Worm (Caenorhabditis elegans) whole organism, L2 larva: Measurements from ENCODE around the gene nphp-1.
A peak's percentile ranks its signal among the peaks of the same experiment; 100 is the strongest.

Experiments
- C34F6.9 ChIP-seq: fragments of 150-350 bp; optimal IDR thresholded peaks from 2 replicates; lab custom pipeline; 2014; ENCODE audit warnings: missing biosample characterization, missing genetic modification characterization
- R02D3.7 ChIP-seq: fragments of 150-350 bp; optimal IDR thresholded peaks from 2 replicates; lab custom pipeline; 2014; ENCODE audit warnings: missing biosample characterization, missing genetic modification characterization
- Y55F3AM.14 ChIP-seq: fragments of 200-800 bp; sonication (Bioruptor generic); optimal IDR thresholded peaks from 2 replicates; lab custom pipeline; 2018; ENCODE audit warnings: mild to moderate bottlenecking, missing genetic modification characterization, missing compliant biosample characterization
- ZK546.5 ChIP-seq: sonication (generic microtip); optimal IDR thresholded peaks from 2 replicates; lab custom pipeline; 2017; ENCODE audit warnings: missing biosample characterization, missing genetic modification characterization
- aly-2 ChIP-seq: fragments of 150-350 bp; optimal IDR thresholded peaks from 2 replicates; lab custom pipeline; 2014; ENCODE audit warnings: missing biosample characterization, missing genetic modification characterization
- ama-1 ChIP-seq: fragments of 150-350 bp; optimal IDR thresholded peaks from 2 replicates; lab custom pipeline; 2018; ENCODE audit warnings: inconsistent platforms
- blmp-1 ChIP-seq: sonication (generic microtip); optimal IDR thresholded peaks from 2 replicates; lab custom pipeline; 2017; ENCODE audit warnings: missing genetic modification characterization, mild to moderate bottlenecking, missing compliant biosample characterization, antibody characterized with exemption, moderate library complexity; ENCODE audit not compliant: insufficient read depth
- ceh-16 ChIP-seq: fragments of 150-350 bp; optimal IDR thresholded peaks from 2 replicates; lab custom pipeline; 2014; ENCODE audit warnings: missing biosample characterization, missing genetic modification characterization
- ceh-82 ChIP-seq: fragments of 150-350 bp; optimal IDR thresholded peaks from 2 replicates; lab custom pipeline; 2014; ENCODE audit warnings: missing biosample characterization, missing genetic modification characterization
- crh-2 ChIP-seq: sonication (generic microtip); optimal IDR thresholded peaks from 2 replicates; lab custom pipeline; 2017; ENCODE audit warnings: missing biosample characterization, missing genetic modification characterization
- dmd-4 ChIP-seq: sonication (generic microtip); optimal IDR thresholded peaks from 2 replicates; lab custom pipeline; 2017; ENCODE audit warnings: missing biosample characterization, missing genetic modification characterization
- egl-27 ChIP-seq: sonication (generic microtip); optimal IDR thresholded peaks from 3 replicates; lab custom pipeline; 2017; ENCODE audit warnings: missing biosample characterization, missing genetic modification reagents, missing genetic modification characterization
- elt-3 ChIP-seq: sonication (generic microtip); optimal IDR thresholded peaks from 2 replicates; lab custom pipeline; 2017; ENCODE audit warnings: missing biosample characterization, missing genetic modification characterization
- fos-1 ChIP-seq: fragments of 150-350 bp; optimal IDR thresholded peaks from 2 replicates; lab custom pipeline; 2014; ENCODE audit warnings: missing biosample characterization, missing genetic modification characterization
- lin-11 ChIP-seq: fragments of 150-350 bp; sonication (generic microtip); optimal IDR thresholded peaks from 2 replicates; lab custom pipeline; 2014; ENCODE audit warnings: missing biosample characterization, missing genetic modification characterization, inconsistent platforms, mixed read lengths
- lin-13 ChIP-seq: fragments of 150-350 bp; optimal IDR thresholded peaks from 2 replicates; lab custom pipeline; 2014; ENCODE audit warnings: missing biosample characterization, missing genetic modification reagents, missing genetic modification characterization
- lin-39 ChIP-seq: fragments of 150-350 bp; optimal IDR thresholded peaks from 2 replicates; lab custom pipeline; 2014; ENCODE audit warnings: missing biosample characterization, missing genetic modification reagents, missing genetic modification characterization
- lsy-2 ChIP-seq, 2 experiments: fragments of 150-350 bp in 1 of 2; sonication (generic microtip) in 1 of 2; optimal IDR thresholded peaks; 2 replicates each; lab custom pipeline; 2014 to 2017; ENCODE audit warnings: missing biosample characterization in 2 of 2, missing genetic modification characterization in 2 of 2
- mbf-1 ChIP-seq: sonication (generic microtip); optimal IDR thresholded peaks from 2 replicates; lab custom pipeline; 2017; ENCODE audit warnings: missing biosample characterization, missing genetic modification characterization
- nhr-11 ChIP-seq: fragments of 150-350 bp; optimal IDR thresholded peaks from 2 replicates; lab custom pipeline; 2014; ENCODE audit warnings: missing biosample characterization, missing genetic modification characterization
- nhr-12 ChIP-seq: fragments of 150-350 bp; optimal IDR thresholded peaks from 2 replicates; lab custom pipeline; 2014; ENCODE audit warnings: missing biosample characterization, missing genetic modification characterization
- nhr-129 ChIP-seq: fragments of 150-350 bp; optimal IDR thresholded peaks from 2 replicates; lab custom pipeline; 2014; ENCODE audit warnings: missing biosample characterization, missing genetic modification characterization
- nhr-21 ChIP-seq: fragments of 150-350 bp; optimal IDR thresholded peaks from 2 replicates; lab custom pipeline; 2014; ENCODE audit warnings: missing biosample characterization, missing genetic modification characterization
- nhr-23 ChIP-seq: fragments of 150-350 bp; optimal IDR thresholded peaks from 2 replicates; lab custom pipeline; 2014; ENCODE audit warnings: missing biosample characterization, missing genetic modification reagents, missing genetic modification characterization
- nhr-237 ChIP-seq: fragments of 150-350 bp; optimal IDR thresholded peaks from 2 replicates; lab custom pipeline; 2014; ENCODE audit warnings: missing biosample characterization, missing genetic modification characterization
- nhr-25 ChIP-seq: fragments of 150-350 bp; sonication (generic microtip); optimal IDR thresholded peaks from 3 replicates; lab custom pipeline; 2014; ENCODE audit warnings: missing biosample characterization, missing genetic modification characterization
- nhr-6 ChIP-seq: fragments of 150-350 bp; optimal IDR thresholded peaks from 2 replicates; lab custom pipeline; 2014; ENCODE audit warnings: missing biosample characterization, missing genetic modification characterization
- nhr-77 ChIP-seq: fragments of 150-350 bp; optimal IDR thresholded peaks from 2 replicates; lab custom pipeline; 2014; ENCODE audit warnings: missing biosample characterization, missing genetic modification characterization
- peb-1 ChIP-seq: fragments of 150-350 bp; optimal IDR thresholded peaks from 2 replicates; lab custom pipeline; 2014; ENCODE audit warnings: missing biosample characterization, missing genetic modification characterization
- sem-4 ChIP-seq: fragments of 150-350 bp; optimal IDR thresholded peaks from 2 replicates; lab custom pipeline; 2014; ENCODE audit warnings: missing biosample characterization, missing genetic modification reagents, missing genetic modification characterization
- skn-1 ChIP-seq: sonication (generic microtip); optimal IDR thresholded peaks from 2 replicates; lab custom pipeline; 2017; ENCODE audit warnings: missing biosample characterization, missing genetic modification characterization
- sma-3 ChIP-seq: sonication (generic microtip); optimal IDR thresholded peaks from 2 replicates; lab custom pipeline; 2016; ENCODE audit warnings: missing genetic modification reagents, missing genetic modification characterization, missing compliant biosample characterization
- sma-9 ChIP-seq, 2 experiments: fragments of 150-350 bp in 1 of 2; sonication (generic microtip) in 1 of 2; optimal IDR thresholded peaks; 2 replicates each; lab custom pipeline; 2014 to 2016; ENCODE audit warnings: missing genetic modification characterization in 2 of 2, mild to moderate bottlenecking in 1 of 2, missing biosample characterization in 1 of 2, missing compliant biosample characterization in 1 of 2, missing genetic modification reagents in 1 of 2, moderate library complexity in 1 of 2
- snpc-4 ChIP-seq: fragments of 150-350 bp; optimal IDR thresholded peaks from 2 replicates; lab custom pipeline; 2014; ENCODE audit warnings: missing biosample characterization, missing genetic modification characterization
- unc-39 ChIP-seq: fragments of 150-350 bp; optimal IDR thresholded peaks from 2 replicates; lab custom pipeline; 2014; ENCODE audit warnings: missing biosample characterization, missing genetic modification characterization
- zag-1 ChIP-seq: fragments of 150-350 bp; optimal IDR thresholded peaks from 2 replicates; lab custom pipeline; 2014; ENCODE audit warnings: missing biosample characterization, missing genetic modification characterization
- ztf-1 ChIP-seq: fragments of 200-800 bp; sonication (Bioruptor generic); conservative IDR thresholded peaks from 2 replicates; pipeline ENCODE4 v1.3.6; 2022; ENCODE audit warnings: missing genetic modification characterization, missing compliant biosample characterization
- ztf-11 ChIP-seq: sonication (generic microtip); optimal IDR thresholded peaks from 2 replicates; lab custom pipeline; 2017; ENCODE audit warnings: missing biosample characterization, missing genetic modification characterization

Gene nphp-1

DNA sequence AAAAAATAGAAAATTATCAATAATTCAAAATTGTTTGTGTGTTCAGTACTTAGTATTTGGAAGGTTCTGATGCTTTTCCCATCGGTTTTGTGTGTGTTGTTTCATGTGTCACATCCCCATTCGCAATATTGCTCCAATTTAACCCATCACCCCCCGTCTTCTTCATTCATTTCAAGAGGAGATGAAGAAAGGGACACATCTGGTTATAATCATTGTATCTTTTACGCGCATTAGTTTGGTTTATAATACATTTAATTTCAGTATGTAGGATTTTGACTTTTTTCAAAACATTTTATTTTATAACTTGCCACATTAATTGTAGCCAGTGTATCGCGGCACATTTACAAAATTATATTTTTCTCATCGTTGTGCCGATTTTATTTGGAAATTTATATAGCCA, 28.1 kb upstream of the nphp-1 start:
- TF ChIP-seq nhr-129 (tag; lab: Kevin White, UChicago) (no peak), zag-1 (tag; lab: Kevin White, UChicago) (no peak), egl-27 (tag; lab: Kevin White, UChicago) (no peak), blmp-1 (tag; lab: Kevin White, UChicago) (no peak), nhr-11 (tag; lab: Kevin White, UChicago) (no peak), nhr-237 (no peak), peb-1 (tag; lab: Kevin White, UChicago) (no peak), R02D3.7 (no peak), snpc-4 (tag; lab: Kevin White, UChicago) (no peak), elt-3 (tag; lab: Kevin White, UChicago) (no peak), sma-3 (GFP tag; lab: Kevin White, UChicago) (no peak), ama-1 (lab: Kevin White, UChicago) (no peak), nhr-23 (no peak), nhr-6 (no peak), fos-1 (tag; lab: Kevin White, UChicago) (no peak), aly-2 (tag; lab: Kevin White, UChicago) (no peak)

DNA sequence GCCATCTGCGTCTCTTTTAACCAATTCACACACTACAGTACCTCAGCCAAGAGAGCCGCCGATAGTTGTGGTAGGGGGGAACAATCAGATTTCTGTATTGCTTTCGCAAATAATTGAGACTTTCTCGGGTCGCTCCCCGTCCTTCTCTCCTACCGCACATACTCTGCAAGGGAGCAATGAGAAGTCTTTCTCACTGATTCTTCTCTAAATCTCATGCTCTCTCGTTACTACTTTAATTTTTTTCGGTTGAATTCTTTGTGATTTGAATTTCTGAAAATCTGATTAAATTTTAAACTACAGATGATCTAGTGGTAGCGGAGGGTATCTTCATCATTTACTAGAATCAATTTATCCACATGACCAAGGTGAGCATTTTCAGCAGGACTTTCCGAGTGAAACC, 23.2 kb upstream of the nphp-1 start, which contains the start of gene ptb-1:
TSS of gene ptb-1 (plus strand) at position 301 of the 400 bp plus-strand sequence.
- TF ChIP-seq nhr-25 (tag; lab: Kevin White, UChicago), result no peak
- no peak for TF ChIP-seq peb-1 (tag; lab: Kevin White, UChicago)
- TF ChIP-seq nhr-12, result no peak
- no peak for TF ChIP-seq ZK546.5
- no peak for TF ChIP-seq ceh-82
- TF ChIP-seq nhr-11 (tag; lab: Kevin White, UChicago), result no peak
- TF ChIP-seq nhr-23, result no peak
- no peak for TF ChIP-seq nhr-77 (tag; lab: Kevin White, UChicago)
- no peak for TF ChIP-seq Y55F3AM.14 (GFP tag; lab: Kevin White, UChicago)
- no peak for TF ChIP-seq ztf-1 (GFP tag; lab: Robert Waterston, UW)
- TF ChIP-seq, all 48 proteins: peak for 0

DNA sequence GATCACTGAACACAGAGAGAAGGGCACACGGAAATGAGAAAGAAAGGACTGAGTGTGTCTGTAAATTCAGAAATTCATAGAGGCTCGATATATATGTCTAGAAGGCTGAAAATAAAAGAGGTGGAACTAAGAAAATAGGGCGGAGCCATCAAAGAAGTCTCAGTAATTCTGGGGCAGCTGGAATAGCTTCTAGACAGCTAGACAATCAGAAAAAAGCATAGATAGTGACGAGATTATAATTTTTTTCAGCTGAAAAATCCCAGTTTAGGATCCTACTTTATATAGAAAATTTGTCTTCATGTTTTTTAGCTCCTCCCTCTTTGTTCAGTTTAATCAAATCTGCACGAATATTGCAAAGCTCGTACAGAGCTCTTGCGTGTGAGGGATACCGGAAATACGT, 13.0 kb upstream of the nphp-1 start, which contains the start of gene D2089.3:
TSS of gene D2089.3 (minus strand) at position 101 of the 400 bp plus-strand sequence.
- TF ChIP-seq crh-2 (tag; lab: Kevin White, UChicago) (no peak), lin-11 (tag; lab: Kevin White, UChicago) (no peak)

DNA sequence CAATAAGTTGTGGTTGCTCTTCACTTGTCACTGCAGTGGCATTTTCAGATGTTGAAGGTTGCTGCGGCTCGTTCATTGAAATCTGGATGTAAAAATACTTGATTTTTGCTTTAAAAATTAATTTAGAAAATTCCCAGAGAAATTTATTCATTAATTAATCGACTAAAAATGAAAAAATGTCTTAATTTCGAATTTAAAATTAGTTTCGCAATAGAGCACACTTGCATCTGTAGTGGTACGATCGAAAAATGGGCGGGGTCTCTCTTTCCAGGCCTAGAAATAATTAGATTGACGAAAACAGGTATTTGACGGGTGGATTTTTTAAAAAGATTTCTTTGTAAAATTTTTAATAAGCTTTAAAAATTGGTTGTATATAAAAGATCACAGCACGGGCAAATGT, 10.6 kb upstream of the nphp-1 start, which contains the start of gene D2089.8:
TSS of gene D2089.8 (minus strand) at position 84 of the 400 bp plus-strand sequence.
- TF ChIP-seq C34F6.9 (tag; lab: Kevin White, UChicago) (peak; percentile 32), ceh-82 (no peak), lsy-2 (tag; optimal IDR thresholded peaks at IDR 0.05; lab: Kevin White, UChicago) (peak in 1 of 2 experiments; percentile 35)

DNA sequence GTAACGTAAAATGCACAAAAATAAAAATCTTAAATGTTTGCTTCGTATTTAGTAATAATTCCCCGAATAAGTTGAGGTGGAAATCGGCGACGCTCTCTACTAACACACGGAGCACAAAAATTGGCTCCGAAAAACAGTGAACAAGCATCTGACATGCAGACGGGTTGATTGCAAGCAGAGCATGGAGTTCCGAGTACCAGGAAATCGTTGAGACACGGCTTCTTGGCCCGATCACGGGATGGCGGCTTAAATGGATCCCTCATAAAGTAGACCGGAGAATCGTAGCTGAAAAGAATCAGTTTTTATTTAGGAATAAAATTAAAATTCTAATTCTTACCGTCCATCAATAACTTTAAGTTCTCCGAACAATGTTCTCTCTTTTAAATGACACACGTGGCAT, 10.2 kb upstream of the nphp-1 start:
- no peak for TF ChIP-seq blmp-1 (tag; lab: Kevin White, UChicago)
- TF ChIP-seq nhr-21, result no peak

DNA sequence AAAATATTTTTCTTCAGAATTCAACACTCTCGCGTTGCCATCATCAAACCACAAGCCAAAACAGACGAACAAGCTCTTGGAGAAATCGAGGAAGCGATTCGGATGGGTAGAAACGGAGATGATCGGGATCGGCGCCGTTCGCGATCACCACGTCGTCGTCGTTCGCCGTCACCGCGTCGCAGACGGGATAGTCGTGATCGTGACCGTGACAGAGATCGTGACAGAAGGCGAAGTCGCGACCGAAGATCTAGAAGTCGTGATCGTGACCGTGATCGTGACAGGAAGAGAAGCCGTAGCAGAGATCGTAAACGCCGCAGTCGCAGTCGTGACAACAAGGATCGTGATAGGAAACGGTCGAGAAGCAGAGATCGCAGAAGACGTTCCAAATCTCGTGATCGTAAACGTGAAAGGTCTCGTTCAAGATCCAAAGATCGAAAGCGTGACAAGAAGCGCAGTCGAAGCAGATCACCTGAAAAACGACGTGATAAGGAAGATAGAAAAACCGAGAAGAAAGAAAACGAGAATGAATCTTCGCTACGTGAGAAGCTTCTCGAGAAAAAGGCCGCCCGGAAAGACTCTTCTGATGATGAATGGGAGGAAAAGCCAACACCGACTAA, 9.5 kb upstream of the nphp-1 start:
- TF ChIP-seq nhr-21 (peak; percentile 18), sma-9 (GFP tag; optimal IDR thresholded peaks at IDR 0.05; lab: Kevin White, UChicago) (no peak), sma-9 (tag; optimal IDR thresholded peaks at IDR 0.05; lab: Kevin White, UChicago) (no peak), sma-3 (GFP tag; lab: Kevin White, UChicago) (no peak), mbf-1 (tag; lab: Kevin White, UChicago) (no peak)

DNA sequence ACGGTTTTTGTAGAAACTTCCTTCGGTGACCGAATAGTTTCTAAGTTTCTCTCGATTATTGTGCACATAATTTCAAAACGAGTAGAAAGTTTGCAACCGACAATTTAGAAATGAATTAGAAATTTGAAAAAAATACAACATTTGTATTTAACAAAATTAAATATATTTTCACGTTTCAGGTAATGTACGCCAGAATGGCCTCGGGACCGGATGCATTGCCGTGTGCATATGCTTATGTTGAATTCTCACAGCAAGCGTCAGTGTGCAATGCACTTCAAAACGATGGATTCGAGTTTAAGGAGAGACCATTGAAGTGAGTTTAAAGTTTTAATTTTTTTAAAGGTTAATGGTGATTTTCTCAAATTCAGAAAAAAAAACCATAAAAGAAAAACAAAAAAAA, 8.8 kb upstream of the nphp-1 start, which contains the start of gene marc-2:
TSS of gene marc-2 (minus strand) at position 101 of the 400 bp plus-strand sequence.
- no peak for TF ChIP-seq nhr-129 (tag; lab: Kevin White, UChicago)
- TF ChIP-seq snpc-4 (tag; lab: Kevin White, UChicago), result no peak
- TF ChIP-seq lin-39, result no peak
- TF ChIP-seq lin-13 (GFP tag; lab: Kevin White, UChicago), result no peak
- no peak for TF ChIP-seq Y55F3AM.14 (GFP tag; lab: Kevin White, UChicago)
- no peak for TF ChIP-seq sem-4 (tag; lab: Kevin White, UChicago)
- no peak for TF ChIP-seq unc-39
- no peak for TF ChIP-seq ceh-16
- no peak for TF ChIP-seq nhr-23
- TF ChIP-seq skn-1 (tag; lab: Kevin White, UChicago), result no peak
- TF ChIP-seq zag-1 (tag; lab: Kevin White, UChicago), result no peak
- no peak for TF ChIP-seq dmd-4
- TF ChIP-seq ceh-82, result no peak
- no peak for TF ChIP-seq ztf-1 (GFP tag; lab: Robert Waterston, UW)
- no peak for TF ChIP-seq ztf-11 (tag; lab: Kevin White, UChicago)
- no peak for TF ChIP-seq lin-11 (tag; lab: Kevin White, UChicago)
- no peak for TF ChIP-seq crh-2 (tag; lab: Kevin White, UChicago)
- no peak for TF ChIP-seq lsy-2 (tag; optimal IDR thresholded peaks at IDR 0.05; lab: Kevin White, UChicago)
- no peak for TF ChIP-seq aly-2 (tag; lab: Kevin White, UChicago)
